Worm (Caenorhabditis elegans) whole organism, L4/young adult: ENCODE measurements around the gene C05C10.5.

Experiments
- W03F9.2 ChIP-seq: fragments of 150-350 bp; optimal IDR thresholded peaks from 2 replicates; lab custom pipeline; 2014; ENCODE audit warnings: missing biosample characterization, missing genetic modification characterization
- dao-5 ChIP-seq: sonication (generic microtip); optimal IDR thresholded peaks from 2 replicates; lab custom pipeline; 2016; ENCODE audit warnings: missing genotype, missing genetic modification characterization, moderate library complexity, missing compliant biosample characterization
- him-1 ChIP-seq: sonication (generic microtip); optimal IDR thresholded peaks from 2 replicates; lab custom pipeline; 2016; ENCODE audit warnings: missing genotype, missing genetic modification reagents, missing genetic modification characterization, missing compliant biosample characterization

C05C10.5 gene

ce11 chrII:9986635-9987575 lies 48.1 kb downstream of the C05C10.5 start:
- TF ChIP-seq dao-5 (tag; lab: Kevin White, UChicago) (no peak), W03F9.2 (tag; lab: Kevin White, UChicago) (no peak), him-1 (tag; lab: Kevin White, UChicago) (no peak)

ce11 chrII:9988620-9989019 lies 49.8 kb downstream of the C05C10.5 start:
- TF ChIP-seq W03F9.2 (tag; lab: Kevin White, UChicago): no peak
- no peak for TF ChIP-seq him-1 (tag; lab: Kevin White, UChicago)
- no peak for TF ChIP-seq dao-5 (tag; lab: Kevin White, UChicago)

- TF ChIP-seq dao-5 (tag; lab: Kevin White, UChicago) (no peak), him-1 (tag; lab: Kevin White, UChicago) (no peak), W03F9.2 (tag; lab: Kevin White, UChicago) (no peak)
Measured at ce11 chrII:9989533-9989932, 50.7 kb downstream of the C05C10.5 start.
